Fruit fly (Drosophila melanogaster): Measurements from ENCODE around the gene Nsf2.
A peak's percentile ranks its signal among the peaks of the same experiment; 100 is the strongest.

The Nsf2 gene

DNA sequence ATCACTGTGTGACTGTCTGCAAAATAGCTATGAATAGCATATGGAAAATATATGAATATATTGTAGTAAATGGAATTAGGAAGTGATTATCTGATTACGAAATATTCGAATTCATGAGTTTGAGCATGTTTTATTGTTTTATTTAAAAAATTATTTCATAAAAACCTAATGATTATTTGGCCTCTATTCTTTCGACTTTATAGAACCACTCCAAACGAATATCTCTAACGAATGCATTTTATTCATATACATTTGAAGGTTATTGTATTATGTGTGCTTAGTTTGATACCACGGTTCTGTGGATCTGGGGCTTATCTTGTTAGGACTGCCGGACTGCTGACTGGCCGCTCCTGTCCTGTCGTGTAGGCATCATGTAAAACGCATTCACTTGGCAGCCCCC, 8.1 kb upstream of the Nsf2 start:
- TF ChIP-seq CTCF (optimal IDR thresholded peaks at IDR 0.05) = no peak
- no peak for TF ChIP-seq CG8478 (optimal IDR thresholded peaks at IDR 0.05)

DNA sequence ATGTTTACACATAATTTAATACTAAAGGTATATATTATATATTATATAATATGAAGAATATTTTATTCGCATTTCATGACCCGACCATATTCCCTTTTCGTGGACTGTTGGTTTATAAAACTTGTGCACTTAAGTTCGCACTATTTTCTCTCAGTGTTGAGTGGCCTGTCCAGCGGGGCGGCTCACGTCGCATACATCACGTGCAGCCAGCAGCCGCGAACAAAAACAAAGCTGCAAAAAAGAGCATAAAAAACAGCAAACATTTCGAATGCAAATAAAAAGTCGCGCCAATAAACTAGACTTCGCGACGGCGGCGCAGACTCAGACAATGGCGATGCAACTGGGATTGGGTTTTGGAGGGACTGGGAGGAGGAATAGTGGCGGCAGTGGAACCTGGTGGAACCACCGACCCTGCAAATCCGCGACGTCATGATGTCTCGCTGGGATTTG, 7.5 kb upstream of the Nsf2 start:
- TF ChIP-seq CG8478 (optimal IDR thresholded peaks at IDR 0.05) (no peak), CTCF (optimal IDR thresholded peaks at IDR 0.05) (no peak)

DNA sequence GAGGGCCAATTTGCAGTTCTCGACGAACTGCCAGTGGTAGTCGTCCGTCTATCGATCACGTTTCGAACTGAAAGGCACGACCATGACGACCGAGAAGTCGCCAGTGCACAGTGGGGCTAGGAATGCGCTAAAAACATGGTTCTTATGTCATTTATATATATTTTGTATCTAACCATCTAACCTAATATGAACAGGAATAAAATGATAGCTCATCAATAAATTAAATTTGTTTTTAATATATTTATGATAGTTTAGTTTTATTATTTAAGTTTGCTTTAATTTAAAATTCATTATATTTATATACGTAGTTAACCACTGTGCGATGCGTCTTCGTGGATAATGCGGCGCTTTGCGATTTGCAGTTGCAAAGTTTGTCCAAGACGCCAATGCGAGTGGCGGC, 5.8 kb upstream of the Nsf2 start:
- no peak for TF ChIP-seq CG8478 (optimal IDR thresholded peaks at IDR 0.05)
- no peak for TF ChIP-seq CTCF (optimal IDR thresholded peaks at IDR 0.05)

DNA sequence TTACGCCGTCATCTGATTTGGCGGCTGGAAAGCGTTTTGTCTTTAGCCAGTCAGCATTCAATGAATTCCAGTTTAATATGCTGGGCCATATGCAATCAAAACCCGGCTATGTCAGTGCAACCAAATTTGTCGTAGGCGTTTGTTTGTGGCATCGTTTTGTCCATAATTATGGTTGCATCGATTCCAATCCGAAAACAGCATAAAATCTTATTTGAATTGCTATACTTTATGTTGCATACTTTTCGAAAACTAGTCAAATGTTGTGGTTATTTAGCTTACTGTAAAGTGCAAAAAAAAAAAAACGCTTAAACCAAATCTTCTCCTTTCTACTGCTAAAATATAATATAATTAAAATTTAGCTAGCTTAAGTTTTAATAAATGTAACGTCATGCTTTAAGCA, 4.7 kb upstream of the Nsf2 start:
- TF ChIP-seq CTCF (optimal IDR thresholded peaks at IDR 0.05) (no peak), CG8478 (optimal IDR thresholded peaks at IDR 0.05) (no peak)

DNA sequence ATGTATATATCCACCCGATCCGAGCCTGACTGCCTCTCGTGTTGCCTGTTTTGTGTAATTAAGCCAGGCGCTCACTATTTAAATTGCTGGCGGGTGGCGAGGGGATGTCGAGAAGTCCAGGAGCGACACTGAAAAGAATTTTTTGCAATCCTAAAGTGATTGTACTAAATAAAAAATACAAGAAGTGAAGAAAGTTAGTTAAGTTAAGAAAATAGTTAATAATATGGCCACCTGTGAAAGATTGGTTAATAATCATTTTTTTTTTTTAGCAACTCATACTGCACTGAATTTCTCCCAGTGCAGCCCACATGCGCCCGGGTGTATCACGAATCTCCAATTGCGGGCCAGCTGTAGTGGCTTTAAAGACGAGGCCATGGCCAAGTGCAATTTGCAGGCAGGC, 3.2 kb upstream of the Nsf2 start:
- no peak for TF ChIP-seq CG8478 (optimal IDR thresholded peaks at IDR 0.05)
- TF ChIP-seq CTCF (optimal IDR thresholded peaks at IDR 0.05) = no peak

DNA sequence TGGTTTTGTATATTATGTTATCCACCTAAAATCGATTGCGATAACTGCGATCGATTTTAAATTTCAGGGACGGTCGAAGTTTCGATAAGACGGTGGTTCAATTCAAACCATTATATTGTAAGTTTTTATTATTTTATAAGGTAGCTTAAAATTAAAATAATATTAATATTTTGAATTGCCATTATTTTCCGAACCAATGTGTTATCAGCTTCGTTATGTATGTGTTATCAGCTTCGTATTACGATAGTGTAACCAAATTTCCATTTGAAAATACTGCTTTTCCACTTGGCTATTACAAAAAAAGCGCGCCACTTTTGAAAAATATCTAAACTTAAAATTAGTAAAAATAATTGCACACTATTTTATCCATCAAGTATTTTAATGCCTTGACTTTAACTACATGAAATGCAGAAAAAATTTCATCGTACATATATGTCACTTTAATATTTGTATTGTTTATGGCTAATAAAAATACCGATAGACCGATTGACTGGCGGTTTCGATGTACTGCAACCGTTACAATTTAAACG, 2.2 kb upstream of the Nsf2 start, which contains the start of gene CG31495:
Gene CG31495, minus strand, starts transcription at position 52 of the 530 bp plus-strand sequence.
- TF ChIP-seq CG8478 (optimal IDR thresholded peaks at IDR 0.05) (no peak), CTCF (optimal IDR thresholded peaks at IDR 0.05) (no peak)

DNA sequence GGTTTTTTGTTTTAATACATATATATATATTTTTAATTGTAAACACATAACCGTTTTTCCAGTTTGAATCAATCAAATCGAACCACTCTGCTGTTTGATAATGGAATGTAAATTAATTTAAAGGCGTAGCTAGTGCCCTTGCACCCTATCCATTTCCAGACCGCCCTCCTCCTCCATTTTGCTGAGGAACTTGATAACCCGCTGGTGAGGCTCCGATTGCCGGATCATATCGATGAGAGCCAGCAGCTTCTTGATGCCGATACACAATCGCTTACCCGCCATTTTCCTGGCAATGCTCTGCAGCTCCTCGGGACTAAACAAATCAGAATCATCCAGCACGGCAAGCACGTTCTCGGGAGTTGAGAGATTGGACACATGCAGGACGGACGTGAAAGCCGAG, 3.2 kb downstream of the Nsf2 start:
- TF ChIP-seq CG8478 (optimal IDR thresholded peaks at IDR 0.05) (no peak), CTCF (optimal IDR thresholded peaks at IDR 0.05) (no peak)

DNA sequence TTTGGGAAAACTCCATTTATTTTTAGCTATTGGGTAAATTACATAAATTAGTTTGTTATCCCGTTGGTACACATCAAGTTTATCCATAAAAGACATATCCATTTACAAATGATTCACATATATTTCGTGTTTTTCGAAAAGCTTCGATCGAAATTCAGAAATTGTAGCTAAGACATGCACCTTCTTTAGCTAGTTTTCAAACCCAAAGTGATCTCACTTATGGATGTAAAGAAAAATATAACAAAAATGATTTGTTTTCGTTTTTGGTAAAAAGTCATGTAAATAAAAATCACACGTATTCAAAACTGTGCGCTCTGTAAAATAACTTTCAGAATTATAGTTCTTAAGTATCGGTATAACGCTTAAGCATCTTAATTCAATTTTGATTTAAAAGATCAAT, 4.3 kb downstream of the Nsf2 start:
- TF ChIP-seq CTCF (optimal IDR thresholded peaks at IDR 0.05) (peak; percentile 63 to 78), CG8478 (optimal IDR thresholded peaks at IDR 0.05) (no peak)

DNA sequence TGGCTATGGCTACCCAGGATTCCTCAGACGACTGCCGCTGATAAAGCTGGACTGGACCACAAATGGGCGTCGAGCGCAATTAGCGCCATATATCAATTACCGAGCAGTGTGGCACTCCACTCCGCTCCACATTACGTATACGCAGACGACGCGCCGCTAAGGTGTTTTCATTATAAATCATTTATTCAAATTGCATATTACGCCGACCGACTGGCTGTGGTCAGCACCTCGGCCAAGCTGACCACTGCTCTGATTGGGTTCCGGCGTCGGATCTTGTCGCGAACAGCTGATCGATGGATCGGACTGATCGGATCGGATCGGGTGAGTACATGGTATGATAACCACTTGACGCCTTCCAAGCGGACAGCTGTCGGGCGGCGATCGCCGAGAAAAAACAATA, 4.8 kb downstream of the Nsf2 start:
- TF ChIP-seq CG8478 (optimal IDR thresholded peaks at IDR 0.05) (no peak), CTCF (optimal IDR thresholded peaks at IDR 0.05) (no peak)

DNA sequence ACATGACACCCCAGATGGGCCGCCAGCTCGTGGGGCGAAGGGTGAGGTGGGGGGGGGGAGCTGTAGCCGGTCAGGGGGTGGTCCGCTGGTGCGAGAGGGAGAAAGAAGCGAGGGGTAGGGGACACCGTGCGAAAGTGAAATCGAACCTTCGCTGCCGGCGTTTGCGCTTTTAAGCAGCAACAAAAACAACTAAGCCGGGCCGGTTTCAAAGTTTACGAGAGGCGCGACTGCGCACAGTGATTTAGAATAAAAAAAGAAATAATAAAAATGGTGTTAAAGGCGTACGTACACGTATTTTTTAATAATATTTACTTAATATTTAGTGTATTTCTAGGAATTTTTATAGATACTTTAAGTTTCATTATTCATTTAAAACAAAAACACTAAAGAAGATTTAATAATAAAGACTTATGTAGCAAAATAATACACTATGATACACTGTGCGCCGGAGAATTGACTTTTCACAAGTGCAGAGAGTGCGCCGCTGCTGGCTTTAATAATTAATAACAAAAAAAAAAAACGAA, 6.1 kb downstream of the Nsf2 start:
- no peak for TF ChIP-seq CG8478 (optimal IDR thresholded peaks at IDR 0.05)
- no peak for TF ChIP-seq CTCF (optimal IDR thresholded peaks at IDR 0.05)

DNA sequence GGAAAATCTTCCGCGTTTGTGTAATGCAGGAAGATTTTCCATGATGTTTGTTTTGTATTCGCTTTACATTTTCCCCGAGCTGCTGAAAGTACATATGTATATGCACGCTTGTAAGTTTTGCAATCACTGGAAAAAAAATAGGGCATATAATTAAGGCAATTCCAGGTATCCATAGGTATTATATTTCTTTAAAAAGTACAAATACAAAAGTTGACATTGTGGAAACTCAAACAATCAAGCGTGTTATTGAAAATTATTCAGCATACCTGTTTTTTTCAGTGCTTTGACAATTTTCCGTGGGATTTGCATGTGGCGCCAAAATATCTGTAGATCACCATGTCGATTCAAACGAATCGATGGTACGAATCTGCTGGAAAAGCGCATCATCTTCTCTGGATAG, 6.7 kb downstream of the Nsf2 start:
- TF ChIP-seq CG8478 (optimal IDR thresholded peaks at IDR 0.05) = no peak
- TF ChIP-seq CTCF (optimal IDR thresholded peaks at IDR 0.05) = no peak

DNA sequence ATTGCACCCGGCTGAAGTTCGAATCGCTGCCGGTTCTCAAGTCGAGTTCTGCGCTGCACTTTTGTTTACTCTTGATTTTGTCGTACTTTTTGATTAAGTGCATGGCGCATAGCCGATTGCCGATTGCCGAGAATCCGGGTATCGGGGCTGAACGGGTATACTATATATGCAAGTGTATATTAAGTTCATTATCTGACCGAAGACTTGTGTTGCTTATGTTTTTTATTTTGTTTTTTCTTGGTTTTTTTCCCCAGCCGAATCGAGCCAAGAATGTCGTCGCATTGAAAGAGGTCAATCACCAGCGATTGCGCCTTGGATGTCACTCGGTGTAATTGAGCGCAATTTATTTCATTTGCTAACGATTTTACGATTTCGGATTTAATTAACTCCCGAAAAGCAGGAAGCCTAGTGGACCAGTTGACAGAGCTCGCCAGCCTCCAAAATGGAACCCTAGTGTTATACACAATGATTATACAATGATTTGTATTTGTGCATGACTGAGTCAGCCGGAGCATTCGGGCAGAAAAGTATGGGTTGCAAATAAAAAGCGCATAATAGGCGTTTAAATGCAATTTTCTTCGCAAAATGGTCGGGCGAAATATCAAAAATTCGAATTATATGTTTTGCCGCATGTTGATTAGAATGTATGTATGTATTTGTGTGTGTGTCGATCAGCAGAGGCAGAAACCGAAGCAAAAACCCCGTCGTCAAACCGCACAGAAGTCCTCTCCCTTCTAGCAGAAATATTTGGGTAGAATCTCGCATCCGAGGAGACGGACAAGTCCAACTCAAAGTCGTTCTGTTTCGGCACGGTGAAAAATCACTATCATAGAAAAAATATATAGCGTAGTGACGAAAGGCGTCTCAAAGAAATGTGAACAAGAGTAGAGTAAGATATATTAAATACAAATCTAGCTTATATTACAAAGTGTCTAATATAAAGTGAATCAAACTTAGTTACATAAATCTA, 9.6 kb downstream of the Nsf2 start, which contains the start of gene Mst87F:
Gene Mst87F, minus strand, starts transcription at position 56 of the 970 bp plus-strand sequence.
- TF ChIP-seq CTCF (optimal IDR thresholded peaks at IDR 0.05) (no peak), CG8478 (optimal IDR thresholded peaks at IDR 0.05) (no peak)

DNA sequence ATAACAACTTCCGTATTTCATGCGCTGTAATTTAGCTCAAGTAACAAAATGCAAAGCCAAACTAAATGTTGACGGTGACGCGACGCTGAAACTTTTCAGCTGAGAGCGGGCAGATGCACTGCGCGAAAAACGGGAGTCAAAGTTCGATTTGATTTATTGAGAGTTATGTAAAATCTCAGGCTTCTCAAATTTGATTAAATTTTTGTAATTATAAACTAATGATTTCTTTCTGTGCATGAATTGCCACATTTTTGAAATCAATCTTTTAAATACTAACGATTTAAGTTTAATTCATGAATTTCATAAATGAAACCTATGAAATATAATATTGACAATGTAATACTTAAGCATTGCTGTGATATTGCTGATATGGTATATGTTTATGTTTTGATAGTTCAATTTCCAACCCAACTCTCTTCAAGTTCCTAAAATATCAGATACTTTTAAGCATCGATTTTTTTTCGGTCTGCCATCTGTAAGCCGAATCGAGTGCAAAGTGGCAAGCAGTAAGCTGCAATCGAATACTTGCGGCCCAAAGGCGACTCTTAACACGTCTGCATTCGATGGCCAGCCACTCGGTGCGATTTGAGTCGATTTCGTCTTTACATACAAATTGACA, 15.1 kb downstream of the Nsf2 start:
- TF ChIP-seq CTCF (optimal IDR thresholded peaks at IDR 0.05) (no peak), CG8478 (optimal IDR thresholded peaks at IDR 0.05) (no peak)

DNA sequence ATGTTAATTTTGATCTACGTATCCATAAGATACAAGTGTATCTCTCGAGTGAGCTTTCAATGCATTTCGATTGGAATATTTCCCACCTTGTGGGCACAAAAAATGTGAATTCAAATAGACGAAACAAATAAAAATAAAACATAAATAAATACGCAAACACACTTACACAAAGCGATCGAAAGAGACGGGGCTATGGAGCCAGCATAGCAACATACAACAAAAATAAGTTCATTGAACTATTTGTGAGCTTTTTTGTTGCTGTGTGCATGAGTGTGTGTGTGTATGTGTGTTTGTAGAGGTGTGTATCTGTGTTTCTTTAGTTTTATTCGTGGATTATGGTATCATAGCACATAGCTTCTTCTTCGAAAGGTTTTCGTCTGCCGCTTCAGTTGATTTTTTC, 17.3 kb downstream of the Nsf2 start:
- no peak for TF ChIP-seq CTCF (optimal IDR thresholded peaks at IDR 0.05)
- no peak for TF ChIP-seq CG8478 (optimal IDR thresholded peaks at IDR 0.05)

DNA sequence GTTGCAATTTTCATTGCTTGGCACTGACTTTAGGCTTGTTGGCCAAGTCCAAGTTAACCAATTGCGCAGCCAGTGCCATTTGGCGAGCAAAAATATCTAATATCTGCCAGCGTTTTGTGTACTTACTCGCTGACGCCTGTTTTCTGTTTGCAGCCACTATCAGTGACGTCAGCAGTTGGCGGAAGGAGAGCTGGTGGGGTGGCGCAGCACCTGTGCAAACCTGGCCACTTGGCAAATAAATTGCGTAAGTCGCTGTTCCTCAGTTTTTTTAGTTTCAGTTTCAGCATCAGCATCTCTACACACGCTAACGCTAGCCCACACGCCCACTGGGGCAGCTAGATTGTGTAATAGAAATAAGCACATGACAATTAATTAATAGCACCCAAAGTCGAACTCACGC, 18.8 kb downstream of the Nsf2 start:
- TF ChIP-seq CG8478 (optimal IDR thresholded peaks at IDR 0.05) (no peak), CTCF (optimal IDR thresholded peaks at IDR 0.05) (no peak)
